Worm (Caenorhabditis elegans) whole organism, L3 larva: Measurements from ENCODE around the gene F02D8.9.

Source experiments
- pha-4 ChIP-seq: fragments of 150-350 bp; optimal IDR thresholded peaks from 2 replicates; lab custom pipeline; 2014; ENCODE audit warnings: missing biosample characterization, missing genetic modification reagents, missing genetic modification characterization
- unc-39 ChIP-seq: sonication (generic microtip); optimal IDR thresholded peaks from 4 replicates; lab custom pipeline; 2017; ENCODE audit warnings: missing biosample characterization, missing genetic modification characterization

DNA sequence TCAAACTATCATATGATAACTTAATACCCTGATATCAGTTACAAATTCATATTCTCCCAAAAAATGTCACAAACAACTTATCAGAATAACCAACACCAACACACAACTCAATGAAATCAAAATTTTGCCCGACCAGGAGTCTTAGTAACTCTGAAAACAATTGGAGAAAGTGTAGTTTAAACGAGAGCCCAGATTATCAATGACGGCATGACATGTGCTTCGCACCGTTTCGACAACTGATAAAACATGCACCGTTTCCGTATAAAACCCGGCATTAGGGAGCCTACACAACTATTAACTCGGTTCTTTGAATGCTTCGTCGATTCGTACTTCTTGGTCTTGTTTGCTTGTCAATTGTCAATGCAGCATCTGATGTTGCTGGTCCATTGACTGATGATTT lies 38.0 kb upstream of the F02D8.9 start, which contains the start of gene fil-1:
- TF ChIP-seq unc-39 (tag; lab: Kevin White, UChicago) (no peak), pha-4 (peak; percentile 19)
